Fruit fly (Drosophila melanogaster): Measurements from ENCODE around the gene CG32642.

The CG32642 gene

DNA sequence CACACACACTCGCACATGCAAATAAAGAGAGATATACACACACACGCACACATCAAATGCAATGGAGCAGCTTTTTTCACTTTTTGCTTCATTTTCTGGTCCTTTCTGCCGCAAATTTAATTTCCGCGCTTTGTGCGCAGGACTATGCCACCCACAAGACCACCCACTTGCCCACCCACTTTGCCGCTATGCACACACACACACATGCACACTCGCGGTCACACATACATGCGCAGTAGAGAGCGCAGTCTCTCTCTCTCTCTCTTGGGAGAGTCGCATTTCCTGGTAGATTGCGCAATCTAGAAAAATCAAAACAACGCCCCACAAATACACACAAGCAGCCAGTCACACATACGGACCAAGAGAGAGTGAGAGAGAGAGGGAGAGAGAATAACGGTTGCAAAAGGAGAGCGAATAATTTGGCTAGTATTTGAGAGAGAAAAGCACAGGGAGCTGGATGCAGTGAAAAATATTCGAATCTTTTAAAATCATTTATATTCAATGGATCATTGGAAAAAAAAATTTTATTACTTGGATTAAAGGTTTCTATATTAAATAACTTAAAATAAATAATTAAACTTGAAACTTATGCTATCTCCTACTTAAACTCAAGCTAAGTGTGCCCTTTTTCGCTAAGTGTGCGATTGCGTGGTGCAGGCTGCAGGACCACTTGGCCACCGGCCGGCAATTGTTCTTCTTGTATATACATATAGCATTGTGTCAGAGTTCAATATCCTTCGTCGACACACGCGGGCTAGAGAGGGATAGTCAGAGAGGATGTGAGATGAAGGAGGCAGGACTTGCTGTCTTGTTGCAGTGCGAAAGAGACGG is 33.4 kb upstream of the CG32642 start:
- TF ChIP-seq Sox15 (GFP tag; optimal IDR thresholded peaks at IDR 0.05) (no peak), Lpt (GFP tag; optimal IDR thresholded peaks at IDR 0.05) (no peak), CG8632 (GFP tag; optimal IDR thresholded peaks at IDR 0.05) (peak; percentile 25), CG6808 (GFP tag; optimal IDR thresholded peaks at IDR 0.05) (no peak), vri (GFP tag; optimal IDR thresholded peaks at IDR 0.05) (no peak), Eip78C (GFP tag) (peak; percentile 81), CG1621 (tag; optimal IDR thresholded peaks at IDR 0.05) (no peak), CG8319 (GFP tag; optimal IDR thresholded peaks at IDR 0.05) (no peak), Sox14 (GFP tag; optimal IDR thresholded peaks at IDR 0.05) (no peak), CG6854 (GFP tag; optimal IDR thresholded peaks at IDR 0.05) (no peak), Smox (GFP tag; optimal IDR thresholded peaks at IDR 0.05) (no peak), Eip93F (GFP tag; optimal IDR thresholded peaks at IDR 0.05) (no peak), CG3032 (tag; optimal IDR thresholded peaks at IDR 0.05) (peak; percentile 33), achi (GFP tag; optimal IDR thresholded peaks at IDR 0.05) (peak; percentile 5), Hr38 (GFP tag; optimal IDR thresholded peaks at IDR 0.05) (no peak), CG9139 (GFP tag; optimal IDR thresholded peaks at IDR 0.05) (no peak), topi (GFP tag; optimal IDR thresholded peaks at IDR 0.05) (peak; percentile 19), CG10631 (GFP tag; optimal IDR thresholded peaks at IDR 0.05) (peak; percentile 31), CG32006 (GFP tag; optimal IDR thresholded peaks at IDR 0.05) (peak; percentile 17), CG4318 (GFP tag; optimal IDR thresholded peaks at IDR 0.05) (no peak), CG34406 (GFP tag; optimal IDR thresholded peaks at IDR 0.05) (no peak), net (GFP tag; optimal IDR thresholded peaks at IDR 0.05) (no peak), CG6163 (GFP tag; IDR thresholded peaks at IDR 0.05) (peak; percentile 66), dac (GFP tag; optimal IDR thresholded peaks at IDR 0.05) (no peak), cyc (GFP tag; optimal IDR thresholded peaks at IDR 0.05) (no peak), eg (GFP tag; IDR thresholded peaks at IDR 0.05) (peak; percentile 70; the same call in 2 of the 3 replicates), CG15336 (GFP tag; IDR thresholded peaks at IDR 0.05) (peak; percentile 68), CG3919 (GFP tag; optimal IDR thresholded peaks at IDR 0.05) (no peak), ss (GFP tag; optimal IDR thresholded peaks at IDR 0.05) (peak in 1 of 2 experiments; percentile 43), CG8119 (GFP tag; IDR thresholded peaks at IDR 0.05) (peak; percentile 50), CG10669 (GFP tag; optimal IDR thresholded peaks at IDR 0.05) (peak; percentile 10), Blimp-1 (GFP tag; optimal IDR thresholded peaks at IDR 0.05) (no peak), Ets96B (tag; optimal IDR thresholded peaks at IDR 0.05) (peak; percentile 20), CG11762 (GFP tag; optimal IDR thresholded peaks at IDR 0.05; ENCODE audit: insufficient read depth) (no peak), dsx (GFP tag; optimal IDR thresholded peaks at IDR 0.05; ENCODE audit: poor library complexity, severe bottlenecking) (peak; percentile 14), Ets21C (GFP tag; optimal IDR thresholded peaks at IDR 0.05) (no peak), spab (GFP tag; optimal IDR thresholded peaks at IDR 0.05) (no peak), CG16779 (tag; optimal IDR thresholded peaks at IDR 0.05) (no peak), CG11294 (GFP tag; IDR thresholded peaks at IDR 0.05) (peak; percentile 12; the same call in 1 of the 2 replicates), acj6 (GFP tag; optimal IDR thresholded peaks at IDR 0.05) (peak; percentile 34), lz (GFP tag; optimal IDR thresholded peaks at IDR 0.05) (no peak), Gug (GFP tag; IDR thresholded peaks at IDR 0.05) (0 out of 2 replicates have a peak, but pooled peaks have one; percentile 34), Hr4 (GFP tag; optimal IDR thresholded peaks at IDR 0.05) (no peak), salr (GFP tag; optimal IDR thresholded peaks at IDR 0.05) (no peak), CG6276 (GFP tag; optimal IDR thresholded peaks at IDR 0.05) (no peak), svp (GFP tag) (no peak), fd85E (GFP tag; optimal IDR thresholded peaks at IDR 0.05) (no peak), Sox102F (GFP tag; optimal IDR thresholded peaks at IDR 0.05) (no peak), Eip75B (GFP tag; optimal IDR thresholded peaks at IDR 0.05) (no peak), OdsH (GFP tag; optimal IDR thresholded peaks at IDR 0.05) (peak; percentile 6), CG31627 (GFP tag; optimal IDR thresholded peaks at IDR 0.05) (no peak)

Measured in whole organism, prepupa.